Worm (Caenorhabditis elegans): Measurements from ENCODE around the gene znf-474.

znf-474 gene

ce11 chrX:12172482-12173134 lies 22.9 kb downstream of the znf-474 start (continued):
- TF ChIP-seq pha-4 (GFP tag; IDR thresholded peaks at IDR 0.05) (peak; percentile 37; the same call in 1 of the 2 replicates), pha-4 (tag; optimal IDR thresholded peaks at IDR 0.05) (no peak), zag-1 (tag; optimal IDR thresholded peaks at IDR 0.05) (no peak), ceh-20 (GFP tag; IDR thresholded peaks at IDR 0.05) (peak; percentile 50; the same call in 1 of the 2 replicates), gei-8 (GFP tag; optimal IDR thresholded peaks at IDR 0.05) (no peak), nhr-48 (tag; optimal IDR thresholded peaks at IDR 0.05) (peak; percentile 93)

DNA sequence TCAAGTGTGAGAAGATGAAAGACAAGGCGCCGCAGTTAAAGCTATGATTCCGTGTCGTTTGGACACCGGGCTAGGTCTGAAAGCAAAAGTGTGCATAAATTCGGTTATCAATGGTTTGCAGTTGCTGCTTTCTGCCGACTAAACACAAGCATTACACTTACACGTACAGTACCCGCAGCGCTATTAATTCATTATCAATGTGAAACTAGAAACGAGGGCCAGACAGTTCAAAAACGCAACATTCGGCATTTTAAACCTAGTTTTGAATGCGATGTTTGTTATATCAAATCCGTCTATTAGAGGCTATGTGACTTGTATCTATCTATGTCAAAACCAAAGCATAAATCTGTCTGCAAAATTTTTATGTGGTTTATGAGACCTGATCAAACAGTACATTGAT lies 24.3 kb downstream of the znf-474 start:
- TF ChIP-seq pqm-1 (tag; optimal IDR thresholded peaks at IDR 0.05), result peak; percentile 51
- TF ChIP-seq dmd-6 (GFP tag; IDR thresholded peaks at IDR 0.05), result peak; percentile 50
- no peak for TF ChIP-seq jun-1 (tag; optimal IDR thresholded peaks at IDR 0.05)
- no peak for TF ChIP-seq daf-16 (GFP tag; optimal IDR thresholded peaks at IDR 0.05)
- TF ChIP-seq daf-16 (tag; optimal IDR thresholded peaks at IDR 0.05), result peak; percentile 3

DNA sequence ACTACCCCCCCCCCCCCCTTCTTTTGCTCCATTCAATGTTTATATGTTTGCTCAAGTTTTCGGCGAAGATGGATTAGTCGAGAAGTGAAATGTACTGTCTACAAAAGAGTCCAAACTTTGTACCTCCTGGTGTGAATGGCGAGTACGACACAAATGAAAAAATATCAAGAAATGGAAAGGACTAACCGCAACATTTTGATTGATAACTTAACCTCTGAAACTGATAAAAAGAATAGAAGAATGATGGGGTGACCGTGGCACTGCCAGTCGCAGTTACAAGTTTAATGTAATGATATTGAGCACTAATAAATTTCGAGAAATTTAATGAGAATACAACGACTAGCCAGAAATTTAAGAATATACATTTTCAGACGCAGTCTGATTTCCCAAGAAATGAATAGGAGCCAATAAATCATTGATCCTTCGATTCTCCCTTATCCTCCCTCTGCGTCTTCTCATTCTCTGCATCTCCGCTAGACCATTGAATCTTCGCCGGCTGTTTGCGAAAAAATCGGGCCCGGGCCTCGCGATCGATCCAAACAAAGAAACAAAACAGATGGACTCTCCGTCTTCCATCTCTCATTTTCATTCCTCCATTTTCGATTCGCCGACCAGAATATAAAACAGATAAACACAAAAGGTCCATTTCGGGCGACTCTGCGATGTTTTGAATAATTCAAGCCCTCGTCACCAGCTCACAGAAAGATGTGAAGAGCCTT lies 25.1 kb downstream of the znf-474 start:
- peak; percentile 50; the same call in 1 of the 2 replicates for TF ChIP-seq dmd-6 (GFP tag; IDR thresholded peaks at IDR 0.05)
- TF ChIP-seq T20F7.1 (GFP tag; optimal IDR thresholded peaks at IDR 0.05), result no peak
- TF ChIP-seq hlh-11 (tag; optimal IDR thresholded peaks at IDR 0.05), result peak; percentile 1
- TF ChIP-seq duxl-1 (tag; optimal IDR thresholded peaks at IDR 0.05; ENCODE audit: poor library complexity), result no peak
- TF ChIP-seq zfp-3 (GFP tag; conservative IDR thresholded peaks at IDR 0.05), result no peak
- no peak for TF ChIP-seq fkh-10 (GFP tag; optimal IDR thresholded peaks at IDR 0.05)
- TF ChIP-seq pqm-1 (tag; optimal IDR thresholded peaks at IDR 0.05), result peak; percentile 15
- peak; percentile 49 for TF ChIP-seq aha-1 (tag)
- TF ChIP-seq daf-16 (GFP tag; optimal IDR thresholded peaks at IDR 0.05), result no peak
- TF ChIP-seq daf-16 (tag; optimal IDR thresholded peaks at IDR 0.05), result peak; percentile 38
- no peak for TF ChIP-seq Y105C5A.15 (GFP tag; IDR thresholded peaks at IDR 0.05)
- peak; percentile 15 for TF ChIP-seq nhr-28 (tag; optimal IDR thresholded peaks at IDR 0.05)
- TF ChIP-seq nhr-11 (tag; optimal IDR thresholded peaks at IDR 0.05), result no peak
- peak in 1 of 2 experiments; percentile 85 for TF ChIP-seq unc-62 (GFP tag; optimal IDR thresholded peaks at IDR 0.05 in 1 of 2)
- no peak for TF ChIP-seq unc-62 (tag; optimal IDR thresholded peaks at IDR 0.05)
- no peak for TF ChIP-seq F10B5.3 (tag; optimal IDR thresholded peaks at IDR 0.05)
- peak; percentile 19 for TF ChIP-seq dve-1 (tag; optimal IDR thresholded peaks at IDR 0.05; ENCODE audit: insufficient read depth)

ce11 chrX:12175667-12176278 lies 26.0 kb downstream of the znf-474 start:
- TF ChIP-seq ceh-20 (GFP tag; IDR thresholded peaks at IDR 0.05), result peak; percentile 27; the same call in 1 of the 2 replicates
- TF ChIP-seq nhr-28 (tag; optimal IDR thresholded peaks at IDR 0.05), result peak; percentile 21
- TF ChIP-seq daf-16 (GFP tag; optimal IDR thresholded peaks at IDR 0.05), result peak in 1 of 2 experiments; percentile 4
- no peak for TF ChIP-seq daf-16 (tag; optimal IDR thresholded peaks at IDR 0.05)
- TF ChIP-seq nhr-111 (GFP tag; optimal IDR thresholded peaks at IDR 0.05), result no peak
- peak in 1 of 2 experiments; percentile 16 for TF ChIP-seq unc-62 (GFP tag; optimal IDR thresholded peaks at IDR 0.05 in 1 of 2)
- TF ChIP-seq unc-62 (tag; optimal IDR thresholded peaks at IDR 0.05), result no peak
- TF ChIP-seq skn-1 (tag; optimal IDR thresholded peaks at IDR 0.05), result no peak
- TF ChIP-seq aha-1 (tag), result peak; percentile 62
- no peak for TF ChIP-seq nhr-6 (tag; optimal IDR thresholded peaks at IDR 0.05)
- TF ChIP-seq dmd-6 (GFP tag; IDR thresholded peaks at IDR 0.05), result peak; percentile 26; the same call in 1 of the 2 replicates
- no peak for TF ChIP-seq zfp-3 (GFP tag; conservative IDR thresholded peaks at IDR 0.05)
- no peak for TF ChIP-seq zfp-2 (tag; optimal IDR thresholded peaks at IDR 0.05)
- peak; percentile 11 for TF ChIP-seq hlh-11 (tag; optimal IDR thresholded peaks at IDR 0.05)
- no peak for TF ChIP-seq tag-97 (GFP tag; IDR thresholded peaks at IDR 0.05)

ce11 chrX:12176394-12176793 lies 26.7 kb downstream of the znf-474 start:
- peak; percentile 47 for TF ChIP-seq nhr-48 (tag; optimal IDR thresholded peaks at IDR 0.05)
- peak; percentile 65 for TF ChIP-seq hlh-30 (tag; optimal IDR thresholded peaks at IDR 0.05; ENCODE audit: insufficient read depth)
- 0 out of 2 replicates have a peak, but pooled peaks have one; percentile 42 for TF ChIP-seq daf-19 (GFP tag; conservative IDR thresholded peaks at IDR 0.05)
- peak; percentile 40 for TF ChIP-seq nhr-28 (tag; optimal IDR thresholded peaks at IDR 0.05)
- TF ChIP-seq duxl-1 (tag; optimal IDR thresholded peaks at IDR 0.05; ENCODE audit: poor library complexity), result no peak
- TF ChIP-seq lin-13 (GFP tag; optimal IDR thresholded peaks at IDR 0.05), result no peak
- TF ChIP-seq mxl-3 (GFP tag; optimal IDR thresholded peaks at IDR 0.05), result peak; percentile 34
- no peak for TF ChIP-seq spr-1 (tag; optimal IDR thresholded peaks at IDR 0.05)
- TF ChIP-seq hlh-11 (tag; optimal IDR thresholded peaks at IDR 0.05), result peak; percentile 67
- peak in 1 of 2 experiments; percentile 5 for TF ChIP-seq mdl-1 (tag; optimal IDR thresholded peaks at IDR 0.05)
